Worm (Caenorhabditis elegans) whole organism, mixed stage, embryonic: Measurements from ENCODE around the gene exp-2.

Experiments used
- M03D4.4 ChIP-seq: sonication (generic microtip); optimal IDR thresholded peaks from 2 replicates; lab custom pipeline; 2017; ENCODE audit warnings: mild to moderate bottlenecking, missing genetic modification characterization, missing compliant biosample characterization
- bed-3 ChIP-seq: fragments of 200-800 bp; sonication (Bioruptor generic); optimal IDR thresholded peaks from 3 replicates; lab custom pipeline; 2018; ENCODE audit warnings: mild to moderate bottlenecking, missing genetic modification characterization, moderate library complexity, missing compliant biosample characterization
- blmp-1 ChIP-seq: fragments of 150-350 bp; optimal IDR thresholded peaks from 2 replicates; lab custom pipeline; 2014; ENCODE audit warnings: missing biosample characterization, missing genetic modification characterization
- ceh-39 ChIP-seq: fragments of 150-350 bp; optimal IDR thresholded peaks from 2 replicates; lab custom pipeline; 2014; ENCODE audit warnings: missing biosample characterization, missing genetic modification characterization
- ceh-43 ChIP-seq: fragments of 200-800 bp; sonication (Bioruptor generic); optimal IDR thresholded peaks from 2 replicates; lab custom pipeline; 2018; ENCODE audit warnings: mild to moderate bottlenecking, missing genetic modification characterization, moderate library complexity, missing compliant biosample characterization
- ceh-83 ChIP-seq: fragments of 200-800 bp; sonication (Bioruptor generic); optimal IDR thresholded peaks from 2 replicates; lab custom pipeline; 2018; ENCODE audit warnings: mild to moderate bottlenecking, missing genetic modification characterization, missing compliant biosample characterization
- ces-1 ChIP-seq: fragments of 150-350 bp; optimal IDR thresholded peaks from 2 replicates; lab custom pipeline; 2014; ENCODE audit warnings: missing biosample characterization, missing genetic modification reagents, missing genetic modification characterization
- cnd-1 ChIP-seq: fragments of 200-800 bp; sonication (Bioruptor generic); optimal IDR thresholded peaks from 2 replicates; lab custom pipeline; 2018; ENCODE audit warnings: mild to moderate bottlenecking, missing genetic modification characterization, missing compliant biosample characterization
- drap-1 ChIP-seq: fragments of 200-800 bp; sonication (Bioruptor generic); optimal IDR thresholded peaks from 3 replicates; lab custom pipeline; 2018; ENCODE audit warnings: mild to moderate bottlenecking, missing genetic modification characterization, missing compliant biosample characterization
- elt-1 ChIP-seq: sonication (generic microtip); optimal IDR thresholded peaks from 2 replicates; lab custom pipeline; 2017; ENCODE audit warnings: missing genetic modification characterization, mild to moderate bottlenecking, missing compliant biosample characterization, antibody characterized with exemption, moderate library complexity, borderline replicate concordance; ENCODE audit not compliant: insufficient read depth
- elt-3 ChIP-seq: fragments of 150-350 bp; optimal IDR thresholded peaks from 2 replicates; lab custom pipeline; 2014; ENCODE audit warnings: missing biosample characterization, missing genetic modification characterization
- flh-1 ChIP-seq: fragments of 200-800 bp; sonication (Bioruptor generic); optimal IDR thresholded peaks from 2 replicates; lab custom pipeline; 2018; ENCODE audit warnings: mild to moderate bottlenecking, missing genetic modification characterization, moderate library complexity, missing compliant biosample characterization
- ham-2 ChIP-seq: fragments of 200-800 bp; sonication (Bioruptor generic); optimal IDR thresholded peaks from 2 replicates; lab custom pipeline; 2018; ENCODE audit warnings: mild to moderate bottlenecking, missing genetic modification characterization, missing compliant biosample characterization
- hlh-1 ChIP-seq: fragments of 150-350 bp; optimal IDR thresholded peaks from 2 replicates; lab custom pipeline; 2014; ENCODE audit warnings: missing biosample characterization, missing genetic modification reagents, missing genetic modification characterization
- lin-13 ChIP-seq: fragments of 150-350 bp; optimal IDR thresholded peaks from 2 replicates; lab custom pipeline; 2014; ENCODE audit warnings: missing biosample characterization, missing genetic modification characterization
- lin-32 ChIP-seq: fragments of 200-800 bp; sonication (Bioruptor generic); optimal IDR thresholded peaks from 2 replicates; lab custom pipeline; 2018; ENCODE audit warnings: mild to moderate bottlenecking, missing genetic modification characterization, missing compliant biosample characterization
- lsy-2 ChIP-seq: fragments of 150-350 bp; optimal IDR thresholded peaks from 2 replicates; lab custom pipeline; 2014; ENCODE audit warnings: missing biosample characterization, missing genetic modification characterization
- mab-5 ChIP-seq: fragments of 150-350 bp; optimal IDR thresholded peaks from 2 replicates; lab custom pipeline; 2014; ENCODE audit warnings: missing biosample characterization, missing genetic modification characterization
- mep-1 ChIP-seq: fragments of 150-350 bp; optimal IDR thresholded peaks from 2 replicates; lab custom pipeline; 2017; ENCODE audit warnings: missing biosample characterization, missing genetic modification reagents, missing genetic modification characterization, inconsistent platforms
- mls-2 ChIP-seq: sonication (generic microtip); optimal IDR thresholded peaks from 2 replicates; lab custom pipeline; 2016; ENCODE audit warnings: mild to moderate bottlenecking, missing genetic modification characterization, moderate library complexity, missing compliant biosample characterization
- nhr-12 ChIP-seq: fragments of 150-350 bp; optimal IDR thresholded peaks from 2 replicates; lab custom pipeline; 2014; ENCODE audit warnings: missing biosample characterization, missing genetic modification characterization
- nhr-2 ChIP-seq: fragments of 150-350 bp; optimal IDR thresholded peaks from 2 replicates; lab custom pipeline; 2014; ENCODE audit warnings: missing biosample characterization, missing genetic modification characterization
- nhr-237 ChIP-seq: fragments of 150-350 bp; optimal IDR thresholded peaks from 2 replicates; lab custom pipeline; 2014; ENCODE audit warnings: missing biosample characterization, missing genetic modification characterization
- nhr-28 ChIP-seq: fragments of 150-350 bp; optimal IDR thresholded peaks from 2 replicates; lab custom pipeline; 2014; ENCODE audit warnings: missing biosample characterization, missing genetic modification characterization
- nhr-76 ChIP-seq: sonication (generic microtip); optimal IDR thresholded peaks from 2 replicates; lab custom pipeline; 2017; ENCODE audit warnings: missing biosample characterization, missing genetic modification characterization
- pha-4 ChIP-seq: fragments of 150-350 bp; optimal IDR thresholded peaks from 2 replicates; lab custom pipeline; 2018; ENCODE audit warnings: missing biosample characterization, missing genetic modification reagents, missing genetic modification characterization
- sem-2 ChIP-seq: fragments of 200-800 bp; sonication (Bioruptor generic); optimal IDR thresholded peaks from 2 replicates; lab custom pipeline; 2018; ENCODE audit warnings: mild to moderate bottlenecking, missing genetic modification characterization, missing compliant biosample characterization
- snpc-4 ChIP-seq: fragments of 150-350 bp; optimal IDR thresholded peaks from 2 replicates; lab custom pipeline; 2014; ENCODE audit warnings: missing biosample characterization, missing genetic modification characterization
- sptf-1 ChIP-seq: sonication (generic microtip); optimal IDR thresholded peaks from 2 replicates; lab custom pipeline; 2017; ENCODE audit warnings: mild to moderate bottlenecking, missing genetic modification characterization, moderate library complexity, missing compliant biosample characterization
- tbx-8 ChIP-seq: fragments of 200-800 bp; sonication (Bioruptor generic); optimal IDR thresholded peaks from 2 replicates; lab custom pipeline; 2018; ENCODE audit warnings: mild to moderate bottlenecking, missing genetic modification characterization, moderate library complexity, missing compliant biosample characterization
- unc-120 ChIP-seq: sonication (generic microtip); optimal IDR thresholded peaks from 2 replicates; lab custom pipeline; 2017; ENCODE audit warnings: missing genetic modification characterization, missing compliant biosample characterization; ENCODE audit not compliant: poor library complexity, severe bottlenecking
- unc-39 ChIP-seq: fragments of 150-350 bp; optimal IDR thresholded peaks from 2 replicates; lab custom pipeline; 2014; ENCODE audit warnings: missing biosample characterization, missing genetic modification characterization
- unc-62 ChIP-seq: fragments of 150-350 bp; optimal IDR thresholded peaks from 2 replicates; lab custom pipeline; 2014; ENCODE audit warnings: missing biosample characterization, missing genetic modification reagents, missing genetic modification characterization
- zip-8 ChIP-seq: fragments of 150-350 bp; optimal IDR thresholded peaks from 2 replicates; lab custom pipeline; 2014; ENCODE audit warnings: missing biosample characterization, missing genetic modification characterization
- ztf-11 ChIP-seq: fragments of 150-350 bp; optimal IDR thresholded peaks from 2 replicates; lab custom pipeline; 2014; ENCODE audit warnings: missing biosample characterization, missing genetic modification characterization

exp-2 gene

DNA sequence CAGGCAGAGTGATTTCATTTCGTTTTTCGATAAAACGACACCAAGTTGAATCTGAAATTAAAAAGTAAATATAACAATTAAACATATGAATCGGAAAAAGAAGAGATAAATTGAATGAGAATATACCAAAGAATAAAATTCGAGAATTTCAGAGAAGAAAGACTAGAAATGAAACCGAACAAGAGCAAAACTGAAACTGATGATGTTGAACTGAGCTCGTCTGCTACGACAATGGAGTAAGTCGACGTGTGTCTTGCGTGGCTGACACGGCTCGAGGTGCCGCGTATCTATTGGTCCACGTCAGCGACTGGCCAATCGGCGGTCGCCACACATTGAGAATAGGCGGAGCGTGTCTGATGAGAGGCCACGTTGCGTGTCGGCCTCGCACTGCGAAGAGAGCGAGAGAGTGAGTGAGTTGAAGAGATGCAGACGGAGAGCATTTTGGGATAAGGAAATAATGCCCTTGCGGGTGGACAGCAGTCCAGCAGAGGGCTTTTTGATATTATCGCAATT, 30.7 kb upstream of the exp-2 start, which contains the start of gene crt-1:
TSS of gene crt-1 (minus strand) at position 51 of the 513 bp plus-strand sequence.
- peak; percentile 76 for TF ChIP-seq mep-1 (tag; lab: Kevin White, UChicago)
- no peak for TF ChIP-seq elt-3 (tag; lab: Kevin White, UChicago)
- peak; percentile 92 for TF ChIP-seq pha-4 (tag; lab: Kevin White, UChicago)
- no peak for TF ChIP-seq bed-3 (GFP tag; lab: Kevin White, UChicago)
- no peak for TF ChIP-seq nhr-12 (tag; lab: Kevin White, UChicago)
- TF ChIP-seq ceh-43 (GFP tag; lab: Kevin White, UChicago), result peak; percentile 21
- peak; percentile 90 for TF ChIP-seq lsy-2 (tag; lab: Kevin White, UChicago)
- peak; percentile 42 for TF ChIP-seq nhr-2 (tag; lab: Kevin White, UChicago)
- peak; percentile 95 for TF ChIP-seq ceh-39
- TF ChIP-seq unc-39 (tag; lab: Kevin White, UChicago), result no peak
- peak; percentile 61 for TF ChIP-seq ces-1 (GFP tag; lab: Kevin White, UChicago)
- peak; percentile 56 for TF ChIP-seq drap-1
- peak; percentile 19 for TF ChIP-seq hlh-1 (tag; lab: Kevin White, UChicago)
- TF ChIP-seq sem-2 (GFP tag; lab: Kevin White, UChicago), result no peak
- no peak for TF ChIP-seq M03D4.4 (tag; lab: Kevin White, UChicago)
- no peak for TF ChIP-seq lin-32
- peak; percentile 76 for TF ChIP-seq sptf-1
- peak; percentile 24 for TF ChIP-seq zip-8
- TF ChIP-seq nhr-237, result no peak
- TF ChIP-seq blmp-1 (tag; lab: Kevin White, UChicago), result no peak
- peak; percentile 95 for TF ChIP-seq lin-13 (tag; lab: Kevin White, UChicago)
- TF ChIP-seq snpc-4 (tag; lab: Kevin White, UChicago), result no peak
- TF ChIP-seq ham-2 (GFP tag; lab: Kevin White, UChicago), result peak; percentile 13
- TF ChIP-seq elt-1 (tag; lab: Kevin White, UChicago), result peak; percentile 79
- no peak for TF ChIP-seq nhr-76 (tag; lab: Kevin White, UChicago)
- peak; percentile 77 for TF ChIP-seq unc-62 (GFP tag; lab: Kevin White, UChicago)
- no peak for TF ChIP-seq flh-1
- TF ChIP-seq mab-5, result no peak
- TF ChIP-seq unc-120, result peak; percentile 70
- no peak for TF ChIP-seq ztf-11 (tag; lab: Kevin White, UChicago)
- peak; percentile 59 for TF ChIP-seq cnd-1 (tag; lab: Kevin White, UChicago)
- no peak for TF ChIP-seq nhr-28 (tag; lab: Kevin White, UChicago)
- TF ChIP-seq ceh-83, result no peak
- TF ChIP-seq tbx-8 (GFP tag; lab: Kevin White, UChicago), result no peak
- peak; percentile 43 for TF ChIP-seq mls-2

DNA sequence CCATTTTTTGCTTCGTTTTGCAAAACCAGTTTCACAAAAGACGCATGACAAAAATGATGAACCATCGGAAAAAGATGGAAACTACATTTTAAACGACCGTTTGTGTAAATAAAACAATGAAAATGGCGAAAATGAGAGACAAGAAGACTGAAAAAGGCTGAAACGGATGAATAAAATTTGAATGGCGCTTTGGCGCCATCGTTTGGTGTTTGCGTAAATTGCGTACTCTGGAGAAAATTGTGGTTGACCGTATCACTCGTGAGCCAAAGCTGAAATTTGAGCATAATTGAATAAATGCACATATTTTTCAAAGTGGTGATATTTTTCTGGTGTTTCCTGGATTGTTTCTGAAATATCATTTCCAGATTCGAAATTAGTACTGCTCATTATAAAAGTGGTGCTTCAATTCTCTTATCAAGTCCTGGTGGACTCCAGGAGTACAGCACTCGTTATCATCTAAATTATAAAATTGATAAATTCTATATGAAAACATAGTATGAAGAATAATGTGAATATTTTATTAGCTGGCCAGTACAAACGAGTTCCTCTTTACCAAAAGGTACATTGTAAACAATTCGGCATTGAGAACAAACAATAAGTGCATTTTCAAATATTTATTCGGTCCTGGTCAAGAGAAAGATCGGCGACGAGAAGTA, 29.8 kb upstream of the exp-2 start:
- TF ChIP-seq drap-1 (no peak), pha-4 (tag; lab: Kevin White, UChicago) (peak; percentile 23)

DNA sequence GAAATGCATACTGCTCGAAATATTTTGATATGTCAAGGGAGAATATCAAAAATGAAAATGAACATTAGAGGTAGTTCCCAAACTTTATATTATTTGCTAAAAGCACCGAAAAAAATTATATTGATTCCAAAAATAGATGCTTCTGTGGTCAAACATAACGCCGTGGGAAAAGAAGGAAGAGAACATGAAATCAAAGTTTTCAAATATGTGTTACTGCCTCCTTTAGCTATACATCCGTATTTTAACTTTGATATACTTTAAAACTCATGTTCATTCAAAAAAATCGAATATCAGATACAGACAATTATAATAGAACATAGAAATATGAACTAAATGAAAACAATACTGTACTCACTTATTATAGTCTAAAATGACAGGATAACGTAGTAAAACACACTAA, 27.8 kb upstream of the exp-2 start, which contains the start of gene Y38A10A.11:
TSS of gene Y38A10A.11 (minus strand) at position 101 of the 400 bp plus-strand sequence.
- TF ChIP-seq nhr-237 (no peak), ceh-43 (GFP tag; lab: Kevin White, UChicago) (no peak), nhr-2 (tag; lab: Kevin White, UChicago) (no peak), flh-1 (no peak), ham-2 (GFP tag; lab: Kevin White, UChicago) (no peak), ces-1 (GFP tag; lab: Kevin White, UChicago) (no peak), zip-8 (no peak), nhr-28 (tag; lab: Kevin White, UChicago) (no peak), elt-1 (tag; lab: Kevin White, UChicago) (no peak), mab-5 (no peak), tbx-8 (GFP tag; lab: Kevin White, UChicago) (no peak), sem-2 (GFP tag; lab: Kevin White, UChicago) (no peak), mep-1 (tag; lab: Kevin White, UChicago) (no peak), M03D4.4 (tag; lab: Kevin White, UChicago) (no peak), unc-62 (GFP tag; lab: Kevin White, UChicago) (no peak), ceh-83 (no peak), unc-120 (no peak)
